Worm (Caenorhabditis elegans): ENCODE results near the gene C06E7.4.

Gene C06E7.4

DNA sequence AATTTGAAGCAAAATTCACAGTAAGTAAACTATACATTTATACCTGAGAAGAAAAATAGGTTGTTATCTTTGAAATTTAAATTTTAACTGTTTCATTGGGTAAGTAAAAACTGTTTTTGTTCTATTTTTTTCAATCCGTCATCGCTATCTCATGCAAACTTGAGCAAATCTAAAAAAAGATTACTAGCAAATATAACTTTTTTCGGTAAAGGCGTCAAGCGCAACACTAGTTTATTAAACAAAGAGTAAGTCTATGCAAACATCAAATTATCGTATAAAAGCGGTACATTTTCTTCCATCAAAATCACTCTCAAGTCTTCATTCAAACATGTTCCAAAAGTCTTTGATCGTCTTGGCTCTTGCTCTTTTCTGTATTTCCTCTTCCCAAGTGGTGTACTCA lies 35.4 kb upstream of the C06E7.4 start, which contains the start of gene nspb-6:
Gene nspb-6 (plus strand): TSS at position 301 of the 400 bp plus-strand sequence.
- TF ChIP-seq lin-11 (tag; optimal IDR thresholded peaks at IDR 0.05) (no peak), alr-1 (tag; optimal IDR thresholded peaks at IDR 0.05) (no peak), nhr-21 (tag; optimal IDR thresholded peaks at IDR 0.05) (no peak), aly-2 (tag; optimal IDR thresholded peaks at IDR 0.05) (no peak), elt-3 (tag; optimal IDR thresholded peaks at IDR 0.05) (no peak), ztf-11 (tag; optimal IDR thresholded peaks at IDR 0.05) (no peak), lin-39 (tag; optimal IDR thresholded peaks at IDR 0.05) (no peak), elt-1 (tag; optimal IDR thresholded peaks at IDR 0.05) (no peak), nhr-237 (tag; optimal IDR thresholded peaks at IDR 0.05) (no peak), crh-2 (tag; optimal IDR thresholded peaks at IDR 0.05) (no peak)

DNA sequence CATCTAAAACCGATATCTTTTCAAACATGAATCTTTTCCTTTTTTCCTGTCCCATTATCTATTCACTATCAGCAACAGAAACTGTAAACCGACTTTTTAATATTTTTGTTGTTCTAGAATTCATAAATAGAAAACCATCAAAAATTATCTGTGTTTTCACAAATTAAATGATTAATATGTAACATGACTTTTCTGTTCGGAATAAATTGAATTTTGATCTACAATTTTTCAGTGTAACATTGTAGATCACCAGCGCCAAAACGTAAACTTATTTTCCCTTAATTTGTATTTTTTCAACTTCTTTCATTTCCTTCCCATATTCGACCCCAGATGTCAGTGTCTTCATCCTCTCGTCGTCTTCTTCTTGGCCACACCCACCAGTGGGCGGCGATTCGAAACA lies 31.5 kb upstream of the C06E7.4 start, which contains the start of gene H04M03.3:
Gene H04M03.3 (plus strand): TSS at position 301 of the 400 bp plus-strand sequence.
- TF ChIP-seq unc-62 (GFP tag; optimal IDR thresholded peaks at IDR 0.05): no peak
- no peak for TF ChIP-seq ama-1 (optimal IDR thresholded peaks at IDR 0.05)
- no peak for TF ChIP-seq fos-1 (tag; optimal IDR thresholded peaks at IDR 0.05)
- no peak for TF ChIP-seq sma-9 (GFP tag; optimal IDR thresholded peaks at IDR 0.05)
- no peak for TF ChIP-seq sma-9 (tag; optimal IDR thresholded peaks at IDR 0.05)
- no peak for TF ChIP-seq C34F6.9 (tag; optimal IDR thresholded peaks at IDR 0.05)
- no peak for TF ChIP-seq crh-2 (tag; optimal IDR thresholded peaks at IDR 0.05)
- no peak for TF ChIP-seq gmeb-1 (tag; optimal IDR thresholded peaks at IDR 0.05)
- TF ChIP-seq skn-1 (tag; optimal IDR thresholded peaks at IDR 0.05): no peak
- no peak for TF ChIP-seq elt-3 (tag; optimal IDR thresholded peaks at IDR 0.05)
- no peak for TF ChIP-seq nhr-11 (tag; optimal IDR thresholded peaks at IDR 0.05)
- no peak for TF ChIP-seq ceh-82 (tag; optimal IDR thresholded peaks at IDR 0.05)
- TF ChIP-seq ztf-11 (tag; optimal IDR thresholded peaks at IDR 0.05): no peak
- TF ChIP-seq snpc-4 (tag; optimal IDR thresholded peaks at IDR 0.05): no peak
- no peak for TF ChIP-seq zag-1 (tag; optimal IDR thresholded peaks at IDR 0.05)
- no peak for TF ChIP-seq nhr-10 (tag; optimal IDR thresholded peaks at IDR 0.05)
- TF ChIP-seq lsy-2 (tag; optimal IDR thresholded peaks at IDR 0.05): no peak
- TF ChIP-seq unc-39 (tag; optimal IDR thresholded peaks at IDR 0.05): no peak
- no peak for TF ChIP-seq alr-1 (tag; optimal IDR thresholded peaks at IDR 0.05)
- TF ChIP-seq elt-1 (tag; optimal IDR thresholded peaks at IDR 0.05): no peak
- no peak for TF ChIP-seq F13H6.1 (tag; optimal IDR thresholded peaks at IDR 0.05)

DNA sequence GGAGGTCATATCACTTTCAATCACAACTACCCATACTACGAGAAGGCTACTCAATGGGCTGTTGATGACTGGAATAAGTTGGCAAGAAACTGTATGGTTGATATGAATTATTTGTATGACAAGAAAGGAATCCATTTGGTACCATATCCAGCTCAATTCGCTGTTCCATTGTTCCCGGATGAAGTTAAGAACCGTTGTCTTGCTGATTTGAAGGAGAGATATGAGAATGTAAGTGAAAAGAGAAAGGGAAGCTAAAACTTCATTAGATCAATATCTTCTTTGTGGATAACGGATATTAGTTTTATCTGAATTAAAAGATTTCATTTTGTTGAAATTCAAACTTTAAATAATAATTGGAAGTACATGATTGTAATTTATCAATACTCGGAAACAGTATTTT lies 26.8 kb upstream of the C06E7.4 start:
- TF ChIP-seq unc-62 (GFP tag; optimal IDR thresholded peaks at IDR 0.05): no peak
- no peak for TF ChIP-seq mdl-1 (tag; optimal IDR thresholded peaks at IDR 0.05)
- TF ChIP-seq zag-1 (tag; optimal IDR thresholded peaks at IDR 0.05): no peak
- no peak for TF ChIP-seq gmeb-1 (tag; optimal IDR thresholded peaks at IDR 0.05)
- TF ChIP-seq crh-2 (tag; optimal IDR thresholded peaks at IDR 0.05): no peak
- TF ChIP-seq nhr-10 (tag; optimal IDR thresholded peaks at IDR 0.05): no peak
- no peak for TF ChIP-seq nhr-23 (tag; optimal IDR thresholded peaks at IDR 0.05)
- TF ChIP-seq nhr-77 (tag; optimal IDR thresholded peaks at IDR 0.05): no peak
- no peak for TF ChIP-seq lin-39 (tag; optimal IDR thresholded peaks at IDR 0.05)
- TF ChIP-seq elt-1 (tag; optimal IDR thresholded peaks at IDR 0.05): no peak
- no peak for TF ChIP-seq lin-11 (tag; optimal IDR thresholded peaks at IDR 0.05)
- TF ChIP-seq nhr-12 (tag; optimal IDR thresholded peaks at IDR 0.05): no peak
- TF ChIP-seq snpc-4 (tag; optimal IDR thresholded peaks at IDR 0.05): no peak
- TF ChIP-seq nhr-25 (tag; optimal IDR thresholded peaks at IDR 0.05): no peak
- TF ChIP-seq ceh-16 (tag; optimal IDR thresholded peaks at IDR 0.05): no peak

DNA sequence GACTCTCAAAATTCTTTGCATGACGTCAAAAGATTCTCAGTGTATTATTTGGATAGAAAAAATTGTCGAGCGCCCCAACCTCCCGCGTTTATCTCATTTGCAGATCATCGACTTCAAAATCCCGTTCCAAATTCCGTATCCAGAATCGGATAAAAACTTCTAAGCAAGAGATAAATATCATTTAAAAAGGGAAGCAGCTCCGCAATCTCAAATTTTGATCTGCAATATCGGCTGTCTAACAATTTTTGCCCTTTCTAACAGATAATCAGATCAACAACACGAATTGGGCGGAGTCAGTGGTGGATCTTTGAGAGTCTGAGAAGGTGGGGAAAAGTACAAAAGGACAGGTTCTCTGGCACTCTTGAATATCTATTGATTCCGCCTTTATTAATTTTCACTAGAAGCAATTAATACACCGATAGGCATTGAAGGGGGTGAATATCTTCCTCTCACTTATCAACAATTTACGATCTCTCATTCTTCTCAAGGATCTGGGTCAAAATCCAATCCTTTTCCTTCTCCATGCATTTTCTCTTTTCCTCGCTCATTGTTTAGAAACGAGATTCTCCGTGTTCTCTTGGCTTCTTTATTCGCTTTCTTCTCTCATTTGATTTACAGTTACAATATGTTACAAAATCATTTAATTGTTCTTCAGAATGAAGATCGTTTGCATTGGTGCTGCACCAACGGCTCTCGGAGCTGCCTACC lies 25.6 kb upstream of the C06E7.4 start, which contains the start of gene glf-1:
Gene glf-1 (plus strand): TSS at position 656 of the 708 bp plus-strand sequence.
- peak; percentile 62 for TF ChIP-seq elt-1 (tag; optimal IDR thresholded peaks at IDR 0.05)
- TF ChIP-seq nhr-11 (tag; optimal IDR thresholded peaks at IDR 0.05): no peak
- TF ChIP-seq blmp-1 (tag; optimal IDR thresholded peaks at IDR 0.05; ENCODE audit: insufficient read depth): peak; percentile 8

DNA sequence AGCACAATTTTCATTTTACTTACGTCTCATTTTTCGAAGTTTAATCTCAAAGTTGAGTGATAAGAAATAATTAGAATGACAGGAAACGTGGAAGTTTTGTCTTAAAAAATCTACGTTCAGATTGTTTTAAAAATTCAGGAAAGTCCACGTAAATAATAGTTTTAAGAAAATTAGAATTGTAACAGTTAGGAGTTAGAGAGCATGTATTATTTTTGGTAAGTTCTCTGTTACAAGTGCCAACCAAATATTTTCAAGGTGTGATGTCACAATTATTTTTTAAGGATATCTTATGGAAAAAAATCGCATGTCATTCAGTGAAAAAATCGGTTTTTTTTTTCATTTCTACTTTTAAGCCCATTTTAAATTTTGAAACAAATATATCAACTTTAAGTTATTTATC lies 24.7 kb upstream of the C06E7.4 start, which contains the start of gene H04M03.11:
Gene H04M03.11 (minus strand): TSS at position 101 of the 400 bp plus-strand sequence.
- TF ChIP-seq gmeb-1 (tag; optimal IDR thresholded peaks at IDR 0.05): no peak
- no peak for TF ChIP-seq lin-11 (tag; optimal IDR thresholded peaks at IDR 0.05)
